Worm (Caenorhabditis elegans) whole organism, young adult: ENCODE measurements around the gene fipr-9.

ENCODE experiments used
- B0336.3 ChIP-seq: fragments of 200-800 bp; sonication (Bioruptor generic); IDR thresholded peaks from 2 replicates; pipeline ENCODE4 v1.3.6; 2022; ENCODE audit warnings: missing genetic modification characterization, missing compliant biosample characterization
- die-1 ChIP-seq: sonication (generic microtip); optimal IDR thresholded peaks from 2 replicates; lab custom pipeline; 2016; ENCODE audit warnings: missing genotype, mild to moderate bottlenecking, missing genetic modification characterization, missing compliant biosample characterization
- nfya-1 ChIP-seq: sonication (generic microtip); optimal IDR thresholded peaks from 2 replicates; lab custom pipeline; 2017; ENCODE audit warnings: antibody characterized with exemption, missing compliant biosample characterization, missing genetic modification characterization, borderline replicate concordance; ENCODE audit not compliant: insufficient read depth
- nhr-27 ChIP-seq: fragments of 200-800 bp; sonication (Bioruptor generic); optimal IDR thresholded peaks from 2 replicates; lab custom pipeline; 2018; ENCODE audit warnings: mild to moderate bottlenecking, missing genetic modification characterization, moderate library complexity, missing compliant biosample characterization
- nhr-80 ChIP-seq: sonication (generic microtip); optimal IDR thresholded peaks from 2 replicates; lab custom pipeline; 2016; ENCODE audit warnings: missing genetic modification characterization, missing compliant biosample characterization
- tlf-1 ChIP-seq: fragments of 200-800 bp; sonication (Bioruptor generic); optimal IDR thresholded peaks from 2 replicates; lab custom pipeline; 2018; ENCODE audit warnings: mild to moderate bottlenecking, missing genetic modification characterization, missing compliant biosample characterization

DNA sequence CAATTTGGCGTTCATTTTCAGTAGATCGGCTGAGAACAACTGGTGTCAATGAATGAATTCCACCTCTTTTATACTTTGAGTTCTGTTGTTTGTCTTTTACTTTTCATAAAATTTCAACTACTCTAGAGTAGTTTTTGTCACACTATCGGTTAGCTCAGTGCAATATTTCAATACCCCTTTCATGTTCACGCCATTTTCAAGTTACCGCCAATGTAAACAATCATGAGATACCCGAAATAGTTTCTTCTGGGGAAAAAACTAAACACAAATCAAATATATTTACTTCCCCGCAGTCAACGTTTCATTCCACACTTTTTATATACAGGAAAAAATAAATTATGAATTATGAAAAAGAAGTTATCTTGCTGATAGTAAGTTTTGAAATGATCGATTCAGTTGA lies 6.9 kb downstream of the fipr-9 start, which contains the start of gene fipr-4:
- TF ChIP-seq nhr-80 (tag; lab: Kevin White, UChicago): no peak
- TF ChIP-seq B0336.3 (GFP tag; lab: Robert Waterston, UW): no peak
- TF ChIP-seq tlf-1 (GFP tag; lab: Kevin White, UChicago): no peak
- TF ChIP-seq nhr-27 (tag; lab: Kevin White, UChicago): no peak
- no peak for TF ChIP-seq nfya-1 (tag; lab: Kevin White, UChicago)
- no peak for TF ChIP-seq die-1 (tag; lab: Kevin White, UChicago)
